Worm (Caenorhabditis elegans) whole organism, late embryonic: ENCODE data around the gene sop-2.
A peak's percentile ranks its signal among the peaks of the same experiment; 100 is the strongest.

Experiments
- K09A11.1 ChIP-seq: sonication (generic microtip); optimal IDR thresholded peaks from 2 replicates; lab custom pipeline; 2017; ENCODE audit warnings: antibody characterized with exemption, mild to moderate bottlenecking, missing genetic modification characterization, missing compliant biosample characterization; ENCODE audit not compliant: insufficient read depth
- T23F11.4 ChIP-seq: fragments of 200-800 bp; sonication (Bioruptor generic); optimal IDR thresholded peaks from 2 replicates; lab custom pipeline; 2018; ENCODE audit warnings: mild to moderate bottlenecking, missing genetic modification characterization, missing compliant biosample characterization
- ama-1 ChIP-seq: fragments of 150-350 bp; optimal IDR thresholded peaks from 2 replicates; lab custom pipeline; 2014
- ceh-30 ChIP-seq: fragments of 150-350 bp; optimal IDR thresholded peaks from 2 replicates; lab custom pipeline; 2014; ENCODE audit warnings: missing biosample characterization, missing genetic modification characterization
- ceh-48 ChIP-seq: sonication (generic microtip); optimal IDR thresholded peaks from 2 replicates; lab custom pipeline; 2016; ENCODE audit warnings: missing genetic modification characterization, inconsistent platforms, missing compliant biosample characterization
- ceh-9 ChIP-seq: sonication (generic microtip); optimal IDR thresholded peaks from 2 replicates; lab custom pipeline; 2016; ENCODE audit warnings: mild to moderate bottlenecking, missing genetic modification characterization, inconsistent platforms, missing compliant biosample characterization
- che-1 ChIP-seq: sonication (generic microtip); optimal IDR thresholded peaks from 2 replicates; lab custom pipeline; 2016; ENCODE audit warnings: mild to moderate bottlenecking, missing genetic modification characterization, missing compliant biosample characterization
- ets-4 ChIP-seq: sonication (generic microtip); optimal IDR thresholded peaks from 2 replicates; lab custom pipeline; 2016; ENCODE audit warnings: missing genetic modification characterization, missing compliant biosample characterization
- hlh-13 ChIP-seq: fragments of 200-800 bp; sonication (Bioruptor generic); optimal IDR thresholded peaks from 2 replicates; lab custom pipeline; 2018; ENCODE audit warnings: mild to moderate bottlenecking, missing genetic modification characterization, missing compliant biosample characterization
- hlh-8 ChIP-seq: sonication (generic microtip); optimal IDR thresholded peaks from 2 replicates; lab custom pipeline; 2016; ENCODE audit warnings: missing genotype, missing genetic modification characterization, missing compliant biosample characterization
- lim-6 ChIP-seq: sonication (generic microtip); optimal IDR thresholded peaks from 2 replicates; lab custom pipeline; 2016; ENCODE audit warnings: missing genetic modification characterization, missing compliant biosample characterization
- pag-3 ChIP-seq: sonication (generic microtip); optimal IDR thresholded peaks from 2 replicates; lab custom pipeline; 2016; ENCODE audit warnings: missing compliant biosample characterization, missing genetic modification characterization, borderline replicate concordance
- pha-4 ChIP-seq: fragments of 150-350 bp; optimal IDR thresholded peaks from 2 replicates; lab custom pipeline; 2018; ENCODE audit warnings: missing biosample characterization, missing genetic modification reagents, missing genetic modification characterization
- pqm-1 ChIP-seq: sonication (generic microtip); optimal IDR thresholded peaks from 2 replicates; lab custom pipeline; 2016; ENCODE audit warnings: missing genetic modification characterization, missing compliant biosample characterization
- ref-2 ChIP-seq: sonication (generic microtip); optimal IDR thresholded peaks from 2 replicates; lab custom pipeline; 2016; ENCODE audit warnings: missing genetic modification characterization, missing compliant biosample characterization
- sox-2 ChIP-seq: fragments of 200-800 bp; sonication (Bioruptor generic); IDR thresholded peaks from 2 replicates; pipeline ENCODE4 v1.3.6; 2022; ENCODE audit warnings: missing genetic modification reagents, missing genetic modification characterization, missing compliant biosample characterization
- syd-9 ChIP-seq: sonication (generic microtip); optimal IDR thresholded peaks from 2 replicates; lab custom pipeline; 2016; ENCODE audit warnings: mild to moderate bottlenecking, missing genetic modification characterization, moderate library complexity, missing compliant biosample characterization
- tbx-7 ChIP-seq: sonication (generic microtip); optimal IDR thresholded peaks from 2 replicates; lab custom pipeline; 2016; ENCODE audit warnings: missing genotype, missing genetic modification characterization, missing compliant biosample characterization
- unc-42 ChIP-seq: sonication (generic microtip); optimal IDR thresholded peaks from 2 replicates; lab custom pipeline; 2016; ENCODE audit warnings: missing genotype, missing genetic modification characterization, missing compliant biosample characterization

The sop-2 gene

DNA sequence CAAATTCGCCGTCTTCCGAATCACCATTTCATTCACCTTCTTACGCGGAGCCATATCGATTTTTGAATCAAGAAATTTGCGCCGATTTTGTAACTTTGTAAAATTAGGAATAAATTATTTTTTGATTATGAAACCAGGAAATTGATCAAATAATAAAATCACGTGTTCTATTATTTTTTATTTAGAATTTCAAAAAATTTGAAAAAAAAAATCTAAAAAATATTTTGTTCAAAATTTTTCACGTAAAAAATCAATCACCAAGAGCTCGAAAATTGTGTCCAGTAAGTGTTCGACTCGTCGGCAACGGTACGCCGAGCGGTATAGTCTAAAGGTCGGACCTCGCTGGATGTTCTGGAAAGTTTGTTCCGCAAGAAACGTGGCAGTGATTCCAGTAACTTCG, 53.9 kb downstream of the sop-2 start, which contains the start of gene Y57A10B.7:
Gene Y57A10B.7 (minus strand): TSS at position 101 of the 400 bp plus-strand sequence.
- TF ChIP-seq K09A11.1 (tag; lab: Kevin White, UChicago) (no peak), pha-4 (tag; lab: Kevin White, UChicago) (no peak), hlh-8 (tag; lab: Kevin White, UChicago) (no peak), ceh-9 (tag; lab: Kevin White, UChicago) (no peak), ref-2 (tag; lab: Kevin White, UChicago) (no peak), T23F11.4 (no peak), syd-9 (tag; lab: Kevin White, UChicago) (no peak), sox-2 (GFP tag; lab: Robert Waterston, UW) (no peak), tbx-7 (tag; lab: Kevin White, UChicago) (no peak), pqm-1 (tag; lab: Kevin White, UChicago) (no peak), pag-3 (tag; lab: Kevin White, UChicago) (no peak), lim-6 (tag; lab: Kevin White, UChicago) (no peak), hlh-13 (no peak), che-1 (no peak), ets-4 (tag; lab: Kevin White, UChicago) (no peak)
- TF ChIP-seq, all 69 proteins: peak for 0

DNA sequence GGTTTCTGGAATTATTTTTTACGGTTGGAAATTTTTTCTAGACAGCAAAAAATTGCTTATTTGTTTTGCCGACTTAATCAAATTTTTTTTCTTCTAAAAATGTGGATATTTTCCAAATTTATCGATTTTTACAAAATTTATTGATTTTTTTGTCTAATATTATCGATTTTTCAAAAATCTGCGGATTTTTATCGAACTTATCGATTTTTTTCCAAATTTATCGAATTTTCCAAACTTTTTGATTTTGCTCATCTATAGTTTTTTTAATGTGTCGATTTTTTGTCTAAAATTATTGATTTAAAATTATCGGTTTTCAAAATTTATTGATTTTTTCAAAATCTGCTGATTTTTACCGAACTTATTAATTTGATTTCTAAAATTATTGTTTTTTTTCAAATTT, 54.4 kb downstream of the sop-2 start:
- TF ChIP-seq che-1, result no peak
- TF ChIP-seq ama-1 (lab: Kevin White, UChicago), result no peak
- TF ChIP-seq unc-42, result no peak
- no peak for TF ChIP-seq ceh-30 (tag; lab: Kevin White, UChicago)
- TF ChIP-seq ceh-48 (tag; lab: Kevin White, UChicago), result peak; percentile 38
